Fruit fly (Drosophila melanogaster) whole organism, embryonic: ENCODE measurements around the gene MED15.

Experiments
- B-H2 ChIP-seq: fragments of 200-800 bp; sonication (Bioruptor generic); optimal IDR thresholded peaks from 2 replicates; lab custom pipeline; 2018; ENCODE audit warnings: missing biosample characterization, mild to moderate bottlenecking, missing genetic modification characterization
- CG13296 ChIP-seq: fragments of 200-800 bp; sonication (Bioruptor generic); optimal IDR thresholded peaks from 3 replicates; lab custom pipeline; 2018; ENCODE audit warnings: missing biosample characterization, mild to moderate bottlenecking, missing genetic modification characterization
- CG15011 ChIP-seq: fragments of 200-800 bp; sonication (Bioruptor generic); optimal IDR thresholded peaks from 3 replicates; lab custom pipeline; 2018; ENCODE audit warnings: missing biosample characterization, mild to moderate bottlenecking, missing genetic modification characterization
- CG15073 ChIP-seq: fragments of 200-800 bp; sonication (Bioruptor generic); optimal IDR thresholded peaks from 2 replicates; lab custom pipeline; 2016; ENCODE audit warnings: missing biosample characterization, missing genetic modification characterization
- CG1529 ChIP-seq: fragments of 200-800 bp; sonication (Bioruptor generic); optimal IDR thresholded peaks from 3 replicates; lab custom pipeline; 2018; ENCODE audit warnings: missing biosample characterization, missing genetic modification characterization
- CG17361 ChIP-seq: fragments of 200-800 bp; sonication (Bioruptor generic); IDR thresholded peaks from 3 replicates; pipeline ENCODE4 v1.3.6; 2022; ENCODE audit warnings: missing biosample characterization, missing genetic modification characterization
- CG17829 ChIP-seq: fragments of 200-800 bp; optimal IDR thresholded peaks from 2 replicates; lab custom pipeline; 2019; ENCODE audit warnings: missing biosample characterization, mild to moderate bottlenecking, missing genetic modification characterization, moderate library complexity
- CG18764 ChIP-seq: fragments of 200-800 bp; sonication (Bioruptor generic); optimal IDR thresholded peaks from 3 replicates; lab custom pipeline; 2016; ENCODE audit warnings: missing biosample characterization, missing genetic modification characterization
- CG34224 ChIP-seq: fragments of 200-800 bp; sonication (Bioruptor generic); IDR thresholded peaks from 3 replicates; pipeline ENCODE4 v1.3.6; 2022; ENCODE audit warnings: missing biosample characterization, missing genetic modification characterization; ENCODE audit not compliant: partially characterized antibody
- CG4820 ChIP-seq: fragments of 200-800 bp; sonication (Bioruptor generic); optimal IDR thresholded peaks from 3 replicates; lab custom pipeline; 2016; ENCODE audit warnings: missing biosample characterization, missing genetic modification characterization
- CG5180 ChIP-seq: fragments of 200-800 bp; sonication (Bioruptor generic); optimal IDR thresholded peaks from 3 replicates; lab custom pipeline; 2017; ENCODE audit warnings: missing biosample characterization, missing genetic modification characterization, mild to moderate bottlenecking, moderate library complexity, missing genetic modification reagents
- CG7372 ChIP-seq: fragments of 200-800 bp; sonication (Bioruptor generic); IDR thresholded peaks from 2 replicates; pipeline ENCODE4 v1.3.6; 2022; ENCODE audit warnings: missing biosample characterization, missing genetic modification characterization
- CG7786 ChIP-seq: fragments of 200-800 bp; sonication (Bioruptor generic); optimal IDR thresholded peaks from 2 replicates; lab custom pipeline; 2016; ENCODE audit warnings: missing biosample characterization, missing genetic modification characterization
- CG9215 ChIP-seq: fragments of 200-800 bp; sonication (Bioruptor generic); IDR thresholded peaks from 2 replicates; pipeline ENCODE4 v1.3.6; 2022; ENCODE audit warnings: missing biosample characterization, missing genetic modification characterization
- CG9727 ChIP-seq: fragments of 200-800 bp; sonication (Bioruptor generic); optimal IDR thresholded peaks from 3 replicates; lab custom pipeline; 2017; ENCODE audit warnings: missing biosample characterization, mild to moderate bottlenecking, missing genetic modification characterization
- Chrac-16 ChIP-seq: fragments of 200-800 bp; sonication (Bioruptor generic); optimal IDR thresholded peaks from 3 replicates; lab custom pipeline; 2016; ENCODE audit warnings: missing biosample characterization, missing genetic modification characterization
- Dbx ChIP-seq: fragments of 200-800 bp; sonication (Bioruptor generic); IDR thresholded peaks from 3 replicates; pipeline ENCODE4 v1.3.6; 2022; ENCODE audit warnings: missing biosample characterization, missing genetic modification characterization
- ERR ChIP-seq: fragments of 200-800 bp; sonication (Bioruptor generic); optimal IDR thresholded peaks from 2 replicates; lab custom pipeline; 2016; ENCODE audit warnings: missing biosample characterization, missing genetic modification characterization
- Eip74EF ChIP-seq, 2 experiments: fragments of 200-800 bp in 1 of 2; fragments of >200 bp in 1 of 2; sonication (Bioruptor generic) in 1 of 2; optimal IDR thresholded peaks; 2 replicates each; lab custom pipeline; 2017 to 2019; ENCODE audit warnings: missing biosample characterization in 2 of 2, missing genetic modification characterization in 2 of 2, mild to moderate bottlenecking in 1 of 2, moderate library complexity in 1 of 2
- HLH4C ChIP-seq: fragments of 200-800 bp; sonication (Bioruptor generic); IDR thresholded peaks from 3 replicates; pipeline ENCODE4 v1.3.6; 2022; ENCODE audit warnings: missing biosample characterization, missing genetic modification characterization; ENCODE audit not compliant: partially characterized antibody
- Hmr ChIP-seq: fragments of 200-800 bp; sonication (Bioruptor generic); optimal IDR thresholded peaks from 3 replicates; lab custom pipeline; 2017; ENCODE audit warnings: mild to moderate bottlenecking, missing biosample characterization, missing genetic modification reagents, missing genetic modification characterization
- Lhr ChIP-seq: fragments of 200-800 bp; sonication (Bioruptor generic); optimal IDR thresholded peaks from 3 replicates; lab custom pipeline; 2017; ENCODE audit warnings: mild to moderate bottlenecking, missing biosample characterization, missing genetic modification reagents, missing genetic modification characterization
- Max ChIP-seq: fragments of 200-800 bp; sonication (Bioruptor generic); optimal IDR thresholded peaks from 2 replicates; lab custom pipeline; 2016; ENCODE audit warnings: missing biosample characterization, mild to moderate bottlenecking, missing genetic modification characterization
- Myb ChIP-seq: fragments of 200-800 bp; sonication (Bioruptor generic); optimal IDR thresholded peaks from 2 replicates; lab custom pipeline; 2016; ENCODE audit warnings: missing biosample characterization, missing genetic modification characterization
- Nf-YC ChIP-seq: fragments of 200-800 bp; optimal IDR thresholded peaks from 3 replicates; lab custom pipeline; 2019; ENCODE audit warnings: missing biosample characterization, mild to moderate bottlenecking, missing genetic modification characterization, moderate library complexity
- Oli ChIP-seq: fragments of 200-800 bp; sonication (Bioruptor generic); optimal IDR thresholded peaks from 2 replicates; lab custom pipeline; 2018; ENCODE audit warnings: missing biosample characterization, mild to moderate bottlenecking, missing genetic modification characterization, moderate library complexity
- Opbp ChIP-seq: fragments of 200-800 bp; sonication (Bioruptor generic); IDR thresholded peaks from 3 replicates; pipeline ENCODE4 v1.3.6; 2022; ENCODE audit warnings: missing biosample characterization, missing genetic modification characterization; ENCODE audit not compliant: partially characterized antibody
- Pdp1 ChIP-seq, 2 experiments: fragments of 200-800 bp; sonication (Bioruptor generic); optimal IDR thresholded peaks; 3 replicates each; lab custom pipeline; 2016; ENCODE audit warnings: missing biosample characterization in 2 of 2, missing genetic modification characterization in 2 of 2, mild to moderate bottlenecking in 1 of 2, moderate library complexity in 1 of 2
- Xbp1 ChIP-seq: fragments of 200-800 bp; sonication (Bioruptor generic); optimal IDR thresholded peaks from 3 replicates; lab custom pipeline; 2016; ENCODE audit warnings: missing biosample characterization, mild to moderate bottlenecking, missing genetic modification characterization
- ab ChIP-seq: fragments of 200-800 bp; sonication (Bioruptor generic); optimal IDR thresholded peaks from 2 replicates; lab custom pipeline; 2016; ENCODE audit warnings: missing biosample characterization, missing genetic modification characterization
- ac ChIP-seq: fragments of 200-800 bp; sonication (Bioruptor generic); optimal IDR thresholded peaks from 3 replicates; lab custom pipeline; 2017; ENCODE audit warnings: missing biosample characterization, mild to moderate bottlenecking, missing genetic modification characterization
- amos ChIP-seq: fragments of 200-800 bp; sonication (Bioruptor generic); IDR thresholded peaks from 2 replicates; pipeline ENCODE4 v1.3.6; 2022; ENCODE audit warnings: missing biosample characterization, missing genetic modification characterization; ENCODE audit not compliant: partially characterized antibody
- ara ChIP-seq: fragments of 200-800 bp; sonication (Bioruptor generic); IDR thresholded peaks from 2 replicates; pipeline ENCODE4 v1.3.6; 2022; ENCODE audit warnings: missing biosample characterization, missing genetic modification characterization
- chn ChIP-seq: fragments of 200-800 bp; sonication (Bioruptor generic); optimal IDR thresholded peaks from 2 replicates; lab custom pipeline; 2016; ENCODE audit warnings: missing biosample characterization, missing genetic modification characterization
- da ChIP-seq: fragments of 200-800 bp; sonication (Bioruptor generic); optimal IDR thresholded peaks from 2 replicates; lab custom pipeline; 2016; ENCODE audit warnings: missing biosample characterization, missing genetic modification characterization
- danr ChIP-seq: fragments of 200-800 bp; sonication (Bioruptor generic); IDR thresholded peaks from 2 replicates; pipeline ENCODE4 v1.3.6; 2022; ENCODE audit warnings: missing biosample characterization, missing genetic modification characterization
- dm ChIP-seq: fragments of 200-800 bp; sonication (Bioruptor generic); optimal IDR thresholded peaks from 3 replicates; lab custom pipeline; 2016; ENCODE audit warnings: missing biosample characterization, missing genetic modification characterization
- dmrt11E ChIP-seq: fragments of 200-800 bp; sonication (Bioruptor generic); optimal IDR thresholded peaks from 3 replicates; lab custom pipeline; 2018; ENCODE audit warnings: missing biosample characterization, mild to moderate bottlenecking, missing genetic modification characterization, moderate library complexity
- gce ChIP-seq: fragments of 200-800 bp; sonication (Bioruptor generic); IDR thresholded peaks from 3 replicates; pipeline ENCODE4 v1.3.6; 2022; ENCODE audit warnings: missing biosample characterization, missing genetic modification characterization
- gsb-n ChIP-seq: fragments of 200-800 bp; sonication (Bioruptor generic); optimal IDR thresholded peaks from 3 replicates; lab custom pipeline; 2018; ENCODE audit warnings: missing biosample characterization, mild to moderate bottlenecking, missing genetic modification characterization
- kni ChIP-seq: fragments of 200-800 bp; sonication (Bioruptor generic); optimal IDR thresholded peaks from 3 replicates; lab custom pipeline; 2017; ENCODE audit warnings: mild to moderate bottlenecking, missing biosample characterization, missing genetic modification reagents, missing genetic modification characterization
- lbe ChIP-seq: fragments of 200-800 bp; sonication (Bioruptor generic); optimal IDR thresholded peaks from 2 replicates; lab custom pipeline; 2016; ENCODE audit warnings: missing biosample characterization, mild to moderate bottlenecking, missing genetic modification characterization
- onecut ChIP-seq: fragments of 200-800 bp; sonication (Bioruptor generic); IDR thresholded peaks from 2 replicates; pipeline ENCODE4 v1.3.6; 2022; ENCODE audit warnings: missing biosample characterization, missing genetic modification characterization
- pho ChIP-seq: fragments of 200-800 bp; sonication (Bioruptor generic); optimal IDR thresholded peaks from 2 replicates; lab custom pipeline; 2016; ENCODE audit warnings: missing biosample characterization, missing genetic modification characterization
- phol ChIP-seq: fragments of 200-800 bp; sonication (Bioruptor generic); optimal IDR thresholded peaks from 3 replicates; lab custom pipeline; 2018; ENCODE audit warnings: missing biosample characterization, mild to moderate bottlenecking, missing genetic modification characterization, moderate library complexity
- sc ChIP-seq, 3 experiments: fragments of >200 bp in 2 of 3; fragments of 200-800 bp in 1 of 3; sonication (Bioruptor generic) in 1 of 3; optimal IDR thresholded peaks; 2 replicates in 2 of 3; 3 replicates in 1 of 3; lab custom pipeline; 2017; ENCODE audit warnings: mild to moderate bottlenecking in 1 of 3, missing biosample characterization in 1 of 3, missing genetic modification characterization in 1 of 3, missing genetic modification reagents in 1 of 3
- unc-4 ChIP-seq: fragments of 200-800 bp; sonication (Bioruptor generic); IDR thresholded peaks from 2 replicates; pipeline ENCODE4 v1.3.6; 2022; ENCODE audit warnings: missing biosample characterization, missing genetic modification characterization; ENCODE audit not compliant: partially characterized antibody

Gene MED15

dm6 chr2L:429680-430484 is 42.9 kb upstream of the MED15 start (continued):
- TF ChIP-seq pho (GFP tag; lab: Kevin White, UChicago) (peak; percentile 52), da (GFP tag; lab: Kevin White, UChicago) (no peak), gce (no peak), Max (GFP tag; lab: Kevin White, UChicago) (peak; percentile 44), CG17829 (tag; lab: Kevin White, UChicago) (peak; percentile 42), B-H2 (GFP tag; lab: Kevin White, UChicago) (no peak), Chrac-16 (GFP tag; lab: Kevin White, UChicago) (peak; percentile 71), kni (peak; percentile 62), CG13296 (GFP tag; lab: Kevin White, UChicago) (no peak), dmrt11E (tag; lab: Kevin White, UChicago) (peak; percentile 65), danr (GFP tag; lab: Robert Waterston, UW) (no peak), Eip74EF (GFP tag; optimal IDR thresholded peaks at IDR 0.05; lab: Kevin White, UChicago) (no peak), CG4820 (GFP tag; lab: Kevin White, UChicago) (peak; percentile 23), Nf-YC (no peak), HLH4C (no peak), amos (GFP tag; lab: Robert Waterston, UW) (no peak), CG15073 (GFP tag; lab: Kevin White, UChicago) (no peak), chn (GFP tag; lab: Kevin White, UChicago) (peak; percentile 48), ERR (peak; percentile 38), sc (optimal IDR thresholded peaks at IDR 0.05; lab: Kevin White, UChicago) (no peak), sc (GFP tag; optimal IDR thresholded peaks at IDR 0.05; lab: Kevin White, UChicago) (no peak), Xbp1 (GFP tag; lab: Kevin White, UChicago) (peak; percentile 51), CG17361 (GFP tag; lab: Robert Waterston, UW) (peak; percentile 64), Hmr (GFP tag; lab: Kevin White, UChicago) (peak; percentile 36), CG9727 (peak; percentile 56), CG7786 (GFP tag; lab: Kevin White, UChicago) (peak; percentile 63), onecut (GFP tag; lab: Robert Waterston, UW) (0 out of 2 replicates have a peak, but pooled peaks have one; percentile 6), ab (GFP tag; lab: Kevin White, UChicago) (peak; percentile 0), CG18764 (peak; percentile 16), CG9215 (GFP tag; lab: Robert Waterston, UW) (peak; percentile 66), phol (tag; lab: Kevin White, UChicago) (peak; percentile 48), Opbp (GFP tag; lab: Robert Waterston, UW) (peak; percentile 40; the same call in 1 of the 3 replicates), ac (GFP tag; lab: Kevin White, UChicago) (no peak), Myb (GFP tag; lab: Kevin White, UChicago) (peak; percentile 44), Pdp1 (GFP tag; optimal IDR thresholded peaks at IDR 0.05; lab: Kevin White, UChicago) (peak; percentile 61 to 64), gsb-n (tag; lab: Kevin White, UChicago) (peak; percentile 26), Oli (tag; lab: Kevin White, UChicago) (peak; percentile 8), ara (GFP tag; lab: Robert Waterston, UW) (peak; percentile 58; the same call in 1 of the 2 replicates), Dbx (GFP tag; lab: Robert Waterston, UW) (0 out of 3 replicates have a peak, but pooled peaks have one; percentile 23), CG34224 (no peak), unc-4 (GFP tag; lab: Robert Waterston, UW) (no peak), Lhr (no peak), dm (GFP tag; lab: Kevin White, UChicago) (peak; percentile 9), CG5180 (GFP tag; lab: Kevin White, UChicago) (no peak), lbe (GFP tag; lab: Kevin White, UChicago) (peak; percentile 91), CG7372 (GFP tag; lab: Robert Waterston, UW) (no peak), CG1529 (GFP tag; lab: Kevin White, UChicago) (peak; percentile 6), CG15011 (GFP tag; lab: Kevin White, UChicago) (no peak)
